Fruit fly (Drosophila melanogaster) whole organism, wandering third instar larva: ENCODE data around the gene arx.

Source experiments
- Abd-B ChIP-seq: fragments of >200 bp; optimal IDR thresholded peaks from 2 replicates; lab custom pipeline; 2017; ENCODE audit warnings: missing biosample characterization, missing genetic modification characterization
- CG32264 ChIP-seq: fragments of 200-800 bp; sonication (Bioruptor generic); optimal IDR thresholded peaks from 2 replicates; lab custom pipeline; 2016; ENCODE audit warnings: missing biosample characterization, missing genetic modification characterization
- CG9705 ChIP-seq: fragments of 200-800 bp; sonication (Bioruptor generic); optimal IDR thresholded peaks from 2 replicates; lab custom pipeline; 2018; ENCODE audit warnings: missing biosample characterization, mild to moderate bottlenecking, missing genetic modification characterization
- CrebA ChIP-seq: fragments of 200-800 bp; sonication (Bioruptor generic); optimal IDR thresholded peaks from 2 replicates; lab custom pipeline; 2016; ENCODE audit warnings: missing biosample characterization, mild to moderate bottlenecking, missing genetic modification characterization, borderline replicate concordance
- Dfd ChIP-seq: fragments of >200 bp; optimal IDR thresholded peaks from 2 replicates; lab custom pipeline; 2017; ENCODE audit warnings: missing biosample characterization, missing genetic modification characterization
- Dif ChIP-seq: fragments of 200-275, 200-300 bp; sonication (Bioruptor generic); optimal IDR thresholded peaks from 2 replicates; lab custom pipeline; 2018; ENCODE audit warnings: missing biosample characterization, missing genetic modification characterization; ENCODE audit not compliant: partially characterized antibody
- GATAd ChIP-seq: sonication (Bioruptor generic); optimal IDR thresholded peaks from 2 replicates; lab custom pipeline; 2016; ENCODE audit warnings: missing biosample characterization, missing genetic modification characterization
- HLH106 ChIP-seq: fragments of 200-800 bp; optimal IDR thresholded peaks from 3 replicates; lab custom pipeline; 2019; ENCODE audit warnings: missing biosample characterization, mild to moderate bottlenecking, missing genetic modification characterization, moderate library complexity
- Hnf4 ChIP-seq: fragments of 200-800 bp; sonication (Bioruptor generic); optimal IDR thresholded peaks from 2 replicates; lab custom pipeline; 2016; ENCODE audit warnings: missing biosample characterization, mild to moderate bottlenecking, missing genetic modification characterization
- Hr78 ChIP-seq: fragments of >200 bp; optimal IDR thresholded peaks from 2 replicates; lab custom pipeline; 2017; ENCODE audit warnings: missing biosample characterization, missing genetic modification characterization
- Hr83 ChIP-seq: fragments of 200-300 bp; sonication (Bioruptor generic); optimal IDR thresholded peaks from 2 replicates; lab custom pipeline; 2016; ENCODE audit warnings: missing biosample characterization, mild to moderate bottlenecking, missing genetic modification characterization, moderate library complexity; ENCODE audit not compliant: poor library complexity, severe bottlenecking
- Jra ChIP-seq: sonication (Bioruptor generic); optimal IDR thresholded peaks from 2 replicates; lab custom pipeline; 2016; ENCODE audit warnings: missing biosample characterization, missing genetic modification characterization
- Mio ChIP-seq: sonication (Bioruptor generic); optimal IDR thresholded peaks from 2 replicates; lab custom pipeline; 2016; ENCODE audit warnings: missing biosample characterization, missing genetic modification characterization
- Myc ChIP-seq: fragments of >200 bp; optimal IDR thresholded peaks from 2 replicates; lab custom pipeline; 2017
- N ChIP-seq: fragments of >200 bp; optimal IDR thresholded peaks from 2 replicates; lab custom pipeline; 2018; ENCODE audit warnings: missing biosample characterization, missing external identifiers, missing genetic modification characterization
- OdsH ChIP-seq: fragments of 200-800 bp; sonication (Bioruptor generic); optimal IDR thresholded peaks from 2 replicates; lab custom pipeline; 2016; ENCODE audit warnings: missing biosample characterization, mild to moderate bottlenecking, missing genetic modification characterization
- Rel ChIP-seq, 2 experiments: fragments of 200-800 bp; sonication (Bioruptor generic) in 1 of 2; optimal IDR thresholded peaks; 2 replicates in 1 of 2; 3 replicates in 1 of 2; lab custom pipeline; 2016 to 2019; ENCODE audit warnings: mild to moderate bottlenecking in 2 of 2, missing biosample characterization in 2 of 2, missing genetic modification characterization in 2 of 2, moderate library complexity in 1 of 2
- Sp1 ChIP-seq: fragments of 200-800 bp; sonication (Bioruptor generic); optimal IDR thresholded peaks from 3 replicates; lab custom pipeline; 2019; ENCODE audit warnings: missing biosample characterization, mild to moderate bottlenecking, missing genetic modification characterization, moderate library complexity
- Vsx2 ChIP-seq: fragments of 200-300, 225-300 bp; sonication (Bioruptor generic); optimal IDR thresholded peaks from 2 replicates; lab custom pipeline; 2018; ENCODE audit warnings: missing biosample characterization, missing genetic modification characterization; ENCODE audit not compliant: partially characterized antibody
- br ChIP-seq: fragments of 200-800 bp; sonication (Bioruptor generic); optimal IDR thresholded peaks from 2 replicates; lab custom pipeline; 2016; ENCODE audit warnings: missing biosample characterization, missing genetic modification characterization
- brk ChIP-seq: fragments of 200-800 bp; sonication (Bioruptor generic); optimal IDR thresholded peaks from 2 replicates; lab custom pipeline; 2016; ENCODE audit warnings: missing biosample characterization, mild to moderate bottlenecking, missing genetic modification characterization
- dl ChIP-seq, 2 experiments: fragments of 175-275, 200-275 bp in 1 of 2; fragments of 200-275 bp in 1 of 2; sonication (Bioruptor generic); optimal IDR thresholded peaks; lab custom pipeline; 2018; ENCODE audit warnings: mild to moderate bottlenecking in 2 of 2, missing biosample characterization in 2 of 2, missing genetic modification characterization in 2 of 2, moderate library complexity in 2 of 2; ENCODE audit not compliant: partially characterized antibody in 2 of 2, insufficient read depth in 1 of 2
- dmrt93B ChIP-seq: fragments of 200-800 bp; sonication (Bioruptor generic); optimal IDR thresholded peaks from 2 replicates; lab custom pipeline; 2018; ENCODE audit warnings: missing biosample characterization, mild to moderate bottlenecking, missing genetic modification characterization
- dsf ChIP-seq: sonication (Bioruptor generic); optimal IDR thresholded peaks from 2 replicates; lab custom pipeline; 2016; ENCODE audit warnings: missing biosample characterization, missing genetic modification characterization, borderline replicate concordance
- ey ChIP-seq: fragments of 200-800 bp; sonication (Bioruptor generic); optimal IDR thresholded peaks from 2 replicates; lab custom pipeline; 2016; ENCODE audit warnings: missing biosample characterization, missing genetic modification characterization
- foxo ChIP-seq, 2 experiments: fragments of 200-800 bp; sonication (Bioruptor generic); optimal IDR thresholded peaks; 2 replicates in 1 of 2; 3 replicates in 1 of 2; lab custom pipeline; 2016 to 2017; ENCODE audit warnings: missing biosample characterization in 2 of 2, missing genetic modification characterization in 2 of 2
- fru ChIP-seq: fragments of 200-800 bp; sonication (Bioruptor generic); optimal IDR thresholded peaks from 3 replicates; lab custom pipeline; 2016; ENCODE audit warnings: missing biosample characterization, mild to moderate bottlenecking, missing genetic modification characterization
- h ChIP-seq: fragments of 200-800 bp; sonication (Bioruptor generic); optimal IDR thresholded peaks from 3 replicates; lab custom pipeline; 2016; ENCODE audit warnings: missing biosample characterization, mild to moderate bottlenecking, missing genetic modification characterization
- jim ChIP-seq: fragments of 175-275, 200-325 bp; sonication (Bioruptor generic); optimal IDR thresholded peaks from 2 replicates; lab custom pipeline; 2016; ENCODE audit warnings: missing biosample characterization, mild to moderate bottlenecking, missing genetic modification characterization
- lola ChIP-seq: fragments of >200 bp; optimal IDR thresholded peaks from 2 replicates; lab custom pipeline; 2017; ENCODE audit warnings: missing biosample characterization, missing genetic modification characterization
- pan ChIP-seq: fragments of >200 bp; optimal IDR thresholded peaks from 2 replicates; lab custom pipeline; 2017
- psq ChIP-seq: fragments of 200-800 bp; sonication (Bioruptor generic); optimal IDR thresholded peaks from 3 replicates; lab custom pipeline; 2017; ENCODE audit warnings: missing biosample characterization, mild to moderate bottlenecking, missing genetic modification characterization, moderate library complexity
- rgr ChIP-seq: fragments of 200-800 bp; sonication (Bioruptor generic); optimal IDR thresholded peaks from 3 replicates; lab custom pipeline; 2016; ENCODE audit warnings: missing biosample characterization, mild to moderate bottlenecking, missing genetic modification characterization
- sage ChIP-seq: fragments of 200-800 bp; sonication (Bioruptor generic); optimal IDR thresholded peaks from 2 replicates; lab custom pipeline; 2016; ENCODE audit warnings: missing biosample characterization, mild to moderate bottlenecking, missing genetic modification characterization
- sv ChIP-seq: fragments of 200-800 bp; sonication (Bioruptor generic); optimal IDR thresholded peaks from 3 replicates; lab custom pipeline; 2016; ENCODE audit warnings: missing biosample characterization, missing genetic modification characterization
- tai ChIP-seq: sonication (Bioruptor generic); optimal IDR thresholded peaks from 2 replicates; lab custom pipeline; 2016; ENCODE audit warnings: missing biosample characterization, missing genetic modification characterization
- usp ChIP-seq: fragments of >200 bp; optimal IDR thresholded peaks from 2 replicates; lab custom pipeline; 2017; ENCODE audit warnings: missing biosample characterization, missing genetic modification characterization
- woc ChIP-seq: sonication (Bioruptor generic); optimal IDR thresholded peaks from 2 replicates; lab custom pipeline; 2016; ENCODE audit warnings: missing biosample characterization, mild to moderate bottlenecking, missing genetic modification characterization

arx gene

DNA sequence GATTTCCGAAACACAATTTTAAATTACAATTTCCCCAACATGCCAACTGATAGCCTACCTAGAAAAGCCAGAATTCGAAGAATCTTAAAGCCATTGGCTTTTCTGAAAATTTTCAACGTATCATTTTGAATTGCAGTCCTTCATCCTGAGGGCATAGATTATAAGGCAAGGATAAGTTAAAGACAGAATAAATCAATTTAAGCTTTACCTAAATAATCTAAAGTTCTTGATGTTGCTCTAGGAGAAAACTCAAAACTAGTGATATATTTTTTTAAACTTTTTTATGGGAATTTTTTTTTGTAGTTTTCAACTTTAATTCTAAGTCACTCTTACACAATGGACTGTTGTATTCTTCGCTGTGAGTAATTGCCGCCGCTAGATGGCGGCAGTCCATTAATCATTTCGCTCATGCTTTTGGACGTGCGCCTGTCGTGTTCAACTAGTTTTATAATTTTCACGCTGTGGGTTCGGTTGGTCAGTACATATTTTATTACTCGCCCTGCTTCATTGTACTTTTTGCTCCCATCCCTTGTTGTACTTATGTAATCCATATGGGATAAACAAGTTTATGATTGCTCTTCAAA, 12.8 kb upstream of the arx start, which contains the start of gene COX6AL2:
COX6AL2 (minus strand) TSS at position 51 of the 584 bp plus-strand sequence.
- TF ChIP-seq rgr (GFP tag; lab: Kevin White, UChicago): no peak

DNA sequence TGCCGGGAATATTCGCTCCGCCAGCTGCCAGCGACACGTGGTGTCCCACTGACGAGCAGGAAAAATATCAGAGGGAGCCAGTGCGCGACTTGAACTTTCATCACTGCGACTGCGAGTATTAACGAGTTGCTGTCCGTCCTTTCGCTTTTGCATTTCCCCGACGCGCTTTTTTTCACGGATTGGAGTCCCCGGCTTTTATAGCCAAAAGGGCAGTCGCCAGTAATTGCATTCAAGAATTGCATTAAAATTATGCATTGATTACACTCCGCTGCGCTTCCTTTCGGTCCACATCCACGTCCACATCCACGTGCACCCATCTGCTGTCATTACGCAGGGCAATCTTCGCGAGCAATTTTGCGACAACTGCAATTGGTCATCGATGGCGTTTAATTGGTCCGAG, 9.7 kb upstream of the arx start, which contains the start of gene Ir75d:
Ir75d (minus strand) TSS at position 101 of the 400 bp plus-strand sequence.
- TF ChIP-seq Mio (GFP tag; lab: Kevin White, UChicago) (no peak), CG9705 (no peak), pan (lab: Kevin White, UChicago) (no peak), usp (no peak)

- TF ChIP-seq GATAd (no peak), psq (peak; percentile 7), woc (GFP tag; lab: Kevin White, UChicago) (peak; percentile 46)
- TF ChIP-seq, all 38 proteins: peak for 2
These were observed 3.6 kb upstream of the arx start, which contains the start of the genes CSN1b and Prp6 for dm6 chr3L:18904772-18905601. CSN1b (minus strand) TSS chr3L:18904930. Prp6 (plus strand) TSS chr3L:18905372.

- no peak for TF ChIP-seq Dfd
- TF ChIP-seq Mio (GFP tag; lab: Kevin White, UChicago): peak; percentile 56
- TF ChIP-seq dl (GFP tag; optimal IDR thresholded peaks at IDR 0.05; lab: Kevin White, UChicago; ENCODE audit: insufficient read depth in 1 of 2, partially characterized antibody in 2 of 2): no peak
- no peak for TF ChIP-seq tai
- peak; percentile 57 for TF ChIP-seq psq
- no peak for TF ChIP-seq sage (GFP tag; lab: Kevin White, UChicago)
- no peak for TF ChIP-seq Dif (GFP tag; lab: Kevin White, UChicago)
- TF ChIP-seq Jra: peak; percentile 81
- peak; percentile 80 for TF ChIP-seq rgr (GFP tag; lab: Kevin White, UChicago)
- no peak for TF ChIP-seq GATAd
- peak; percentile 22 for TF ChIP-seq CG32264 (GFP tag; lab: Kevin White, UChicago)
- no peak for TF ChIP-seq Hr78
- TF ChIP-seq OdsH (GFP tag; lab: Kevin White, UChicago): peak; percentile 75
- TF ChIP-seq HLH106 (tag; lab: Kevin White, UChicago): peak; percentile 75
- peak; percentile 83 for TF ChIP-seq Hnf4 (GFP tag; lab: Kevin White, UChicago)
- TF ChIP-seq foxo (GFP tag; optimal IDR thresholded peaks at IDR 0.05; lab: Kevin White, UChicago): peak in 1 of 2 experiments; percentile 83
- peak; percentile 47 for TF ChIP-seq jim (GFP tag; lab: Kevin White, UChicago)
- TF ChIP-seq dsf: peak; percentile 55
- TF ChIP-seq N (GFP tag; lab: Kevin White, UChicago): no peak
- peak; percentile 27 for TF ChIP-seq Hr83 (GFP tag; lab: Kevin White, UChicago)
- TF ChIP-seq pan (lab: Kevin White, UChicago): no peak
- TF ChIP-seq dmrt93B (GFP tag; lab: Kevin White, UChicago): no peak
- TF ChIP-seq Abd-B (GFP tag; lab: Kevin White, UChicago): no peak
- TF ChIP-seq Vsx2 (GFP tag; lab: Kevin White, UChicago): no peak
- TF ChIP-seq usp: no peak
- peak; percentile 80 for TF ChIP-seq Sp1
- TF ChIP-seq h (GFP tag; lab: Kevin White, UChicago): peak; percentile 72
- peak; percentile 84 for TF ChIP-seq woc (GFP tag; lab: Kevin White, UChicago)
- TF ChIP-seq CG9705: peak; percentile 71
- no peak for TF ChIP-seq lola
- peak; percentile 77 for TF ChIP-seq fru
- no peak for TF ChIP-seq br
- TF ChIP-seq Myc (lab: Kevin White, UChicago): peak; percentile 24
- no peak for TF ChIP-seq CrebA
- no peak for TF ChIP-seq brk
- peak; percentile 75 for TF ChIP-seq sv (GFP tag; lab: Kevin White, UChicago)
- TF ChIP-seq ey (GFP tag; lab: Kevin White, UChicago): peak; percentile 76
- no peak for TF ChIP-seq Rel (GFP tag; optimal IDR thresholded peaks at IDR 0.05; lab: Kevin White, UChicago)
- peak; percentile 32 for TF ChIP-seq Rel (tag; optimal IDR thresholded peaks at IDR 0.05; lab: Kevin White, UChicago)
These were observed 2.5 kb downstream of the arx start, which contains the start of gene RpL26 for dm6 chr3L:18898770-18899278. RpL26 (plus strand) TSS chr3L:18898875.
